Fruit fly (Drosophila melanogaster) whole organism, embryonic: ENCODE data around the gene nol.

Source experiments
- Asciz ChIP-seq: fragments of 200-800 bp; sonication (Bioruptor generic); optimal IDR thresholded peaks from 2 replicates; lab custom pipeline; 2017; ENCODE audit warnings: missing biosample characterization, mild to moderate bottlenecking, missing genetic modification characterization, missing genetic modification reagents
- B-H1 ChIP-seq: fragments of 200-800 bp; sonication (Bioruptor generic); IDR thresholded peaks from 3 replicates; pipeline ENCODE4 v1.3.6; 2022; ENCODE audit warnings: missing biosample characterization, missing genetic modification characterization
- CG11247 ChIP-seq: fragments of 200-800 bp; sonication (Bioruptor generic); IDR thresholded peaks from 2 replicates; pipeline ENCODE4 v1.3.6; 2022; ENCODE audit warnings: missing biosample characterization, missing genetic modification characterization
- CG11456 ChIP-seq: fragments of 200-800 bp; sonication (Bioruptor generic); IDR thresholded peaks from 3 replicates; pipeline ENCODE4 v1.3.6; 2022; ENCODE audit warnings: missing biosample characterization, missing genetic modification characterization
- CG12942 ChIP-seq: fragments of 200-800 bp; sonication (Bioruptor generic); optimal IDR thresholded peaks from 3 replicates; lab custom pipeline; 2016; ENCODE audit warnings: missing biosample characterization, missing genetic modification characterization
- CG14014 ChIP-seq: fragments of 200-800 bp; sonication (Bioruptor generic); IDR thresholded peaks from 2 replicates; pipeline ENCODE4 v1.3.6; 2022; ENCODE audit warnings: missing biosample characterization, missing genetic modification characterization
- CG14441 ChIP-seq: fragments of 200-800 bp; sonication (Bioruptor generic); IDR thresholded peaks from 2 replicates; pipeline ENCODE4 v1.3.6; 2022; ENCODE audit warnings: missing biosample characterization, missing genetic modification characterization
- CG14667 ChIP-seq: fragments of 200-800 bp; sonication (Bioruptor generic); IDR thresholded peaks from 2 replicates; pipeline ENCODE4 v1.3.6; 2022; ENCODE audit warnings: missing biosample characterization, missing genetic modification characterization
- CG1529 ChIP-seq: fragments of 200-800 bp; sonication (Bioruptor generic); optimal IDR thresholded peaks from 3 replicates; lab custom pipeline; 2018; ENCODE audit warnings: missing biosample characterization, missing genetic modification characterization
- CG16813 ChIP-seq: fragments of 200-800 bp; sonication (Bioruptor generic); IDR thresholded peaks from 3 replicates; pipeline ENCODE4 v1.3.6; 2022; ENCODE audit warnings: missing biosample characterization, missing genetic modification characterization; ENCODE audit not compliant: partially characterized antibody
- CG17612 ChIP-seq: fragments of 200-800 bp; sonication (Bioruptor generic); IDR thresholded peaks from 2 replicates; pipeline ENCODE4 v1.3.6; 2022; ENCODE audit warnings: missing biosample characterization, missing genetic modification characterization
- CG31388 ChIP-seq: fragments of 200-800 bp; sonication (Bioruptor generic); optimal IDR thresholded peaks from 2 replicates; lab custom pipeline; 2016; ENCODE audit warnings: missing biosample characterization, missing genetic modification characterization
- CG31441 ChIP-seq: fragments of 200-800 bp; sonication (Bioruptor generic); IDR thresholded peaks from 2 replicates; pipeline ENCODE4 v1.3.6; 2022; ENCODE audit warnings: missing biosample characterization, missing genetic modification characterization
- CG34376 ChIP-seq: fragments of 200-800 bp; sonication (Bioruptor generic); optimal IDR thresholded peaks from 2 replicates; lab custom pipeline; 2018; ENCODE audit warnings: missing biosample characterization, mild to moderate bottlenecking, missing genetic modification characterization
- CG3995 ChIP-seq: fragments of 200-800 bp; sonication (Bioruptor generic); optimal IDR thresholded peaks from 3 replicates; lab custom pipeline; 2016; ENCODE audit warnings: missing biosample characterization, missing genetic modification characterization
- CG4404 ChIP-seq: fragments of 200-800 bp; sonication (Bioruptor generic); IDR thresholded peaks from 2 replicates; pipeline ENCODE4 v1.3.6; 2022; ENCODE audit warnings: missing biosample characterization, missing genetic modification characterization
- CG8290 ChIP-seq, 3 experiments: fragments of 200-800 bp; sonication (Bioruptor generic); optimal IDR thresholded peaks; 2 replicates each; lab custom pipeline; 2016 to 2019; ENCODE audit warnings: missing biosample characterization in 3 of 3, missing genetic modification characterization in 3 of 3, mild to moderate bottlenecking in 2 of 3, moderate library complexity in 1 of 3
- Chrac-16 ChIP-seq: fragments of 200-800 bp; sonication (Bioruptor generic); optimal IDR thresholded peaks from 3 replicates; lab custom pipeline; 2016; ENCODE audit warnings: missing biosample characterization, missing genetic modification characterization
- Dek ChIP-seq: fragments of 200-800 bp; sonication (Bioruptor generic); optimal IDR thresholded peaks from 3 replicates; lab custom pipeline; 2019; ENCODE audit warnings: missing biosample characterization, mild to moderate bottlenecking, missing genetic modification characterization, moderate library complexity
- Eip74EF ChIP-seq, 2 experiments: fragments of 200-800 bp in 1 of 2; fragments of >200 bp in 1 of 2; sonication (Bioruptor generic) in 1 of 2; optimal IDR thresholded peaks; 2 replicates each; lab custom pipeline; 2017 to 2019; ENCODE audit warnings: missing biosample characterization in 2 of 2, missing genetic modification characterization in 2 of 2, mild to moderate bottlenecking in 1 of 2, moderate library complexity in 1 of 2
- Gug ChIP-seq: fragments of 200-800 bp; sonication (Bioruptor generic); IDR thresholded peaks from 4 replicates; pipeline ENCODE4 v1.3.6; 2022; ENCODE audit warnings: missing biosample characterization, missing genetic modification characterization
- Max ChIP-seq: fragments of 200-800 bp; sonication (Bioruptor generic); optimal IDR thresholded peaks from 2 replicates; lab custom pipeline; 2016; ENCODE audit warnings: missing biosample characterization, mild to moderate bottlenecking, missing genetic modification characterization
- NFAT ChIP-seq: fragments of 200-800 bp; sonication (Bioruptor generic); IDR thresholded peaks from 2 replicates; pipeline ENCODE4 v1.3.6; 2022; ENCODE audit warnings: missing biosample characterization, missing genetic modification characterization
- NK7.1 ChIP-seq: fragments of 200-800 bp; sonication (Bioruptor generic); optimal IDR thresholded peaks from 3 replicates; lab custom pipeline; 2016; ENCODE audit warnings: missing biosample characterization, missing genetic modification characterization
- TFAM ChIP-seq: fragments of 200-800 bp; sonication (Bioruptor generic); optimal IDR thresholded peaks from 2 replicates; lab custom pipeline; 2017; ENCODE audit warnings: missing biosample characterization, missing genetic modification characterization, inconsistent platforms
- Trl ChIP-seq, 3 experiments: fragments of >200 bp in 2 of 3; fragments of 200-800 bp in 1 of 3; sonication (Bioruptor generic) in 1 of 3; optimal IDR thresholded peaks; 2 replicates in 1 of 3; 3 replicates in 2 of 3; lab custom pipeline; 2016 to 2017; ENCODE audit warnings: missing biosample characterization in 1 of 3, missing genetic modification characterization in 1 of 3
- ab ChIP-seq: fragments of 200-800 bp; sonication (Bioruptor generic); optimal IDR thresholded peaks from 2 replicates; lab custom pipeline; 2016; ENCODE audit warnings: missing biosample characterization, missing genetic modification characterization
- btn ChIP-seq: fragments of 200-800 bp; sonication (Bioruptor generic); optimal IDR thresholded peaks from 2 replicates; lab custom pipeline; 2016; ENCODE audit warnings: missing biosample characterization, missing genetic modification characterization
- caup ChIP-seq: fragments of 200-800 bp; sonication (Bioruptor generic); optimal IDR thresholded peaks from 3 replicates; lab custom pipeline; 2017; ENCODE audit warnings: missing biosample characterization, mild to moderate bottlenecking, missing genetic modification characterization, moderate library complexity; ENCODE audit not compliant: severe bottlenecking
- cwo ChIP-seq: fragments of 200-800 bp; sonication (Bioruptor generic); optimal IDR thresholded peaks from 3 replicates; lab custom pipeline; 2017; ENCODE audit warnings: missing biosample characterization, missing genetic modification characterization, mild to moderate bottlenecking, moderate library complexity, missing genetic modification reagents
- esg ChIP-seq: fragments of 200-800 bp; sonication (Bioruptor generic); conservative IDR thresholded peaks from 2 replicates; pipeline ENCODE4 v1.3.6; 2022; ENCODE audit warnings: missing biosample characterization, missing genetic modification characterization
- fd3F ChIP-seq: fragments of 200-800 bp; sonication (Bioruptor generic); optimal IDR thresholded peaks from 2 replicates; lab custom pipeline; 2018; ENCODE audit warnings: missing biosample characterization, mild to moderate bottlenecking, missing genetic modification characterization, moderate library complexity
- gfzf ChIP-seq: fragments of 200-800 bp; sonication (Bioruptor generic); optimal IDR thresholded peaks from 2 replicates; lab custom pipeline; 2016; ENCODE audit warnings: missing biosample characterization, mild to moderate bottlenecking, missing genetic modification characterization, moderate library complexity
- gsb-n ChIP-seq: fragments of 200-800 bp; sonication (Bioruptor generic); optimal IDR thresholded peaks from 3 replicates; lab custom pipeline; 2018; ENCODE audit warnings: missing biosample characterization, mild to moderate bottlenecking, missing genetic modification characterization
- hth ChIP-seq: fragments of >200 bp; optimal IDR thresholded peaks from 2 replicates; lab custom pipeline; 2017; ENCODE audit warnings: inconsistent platforms
- ind ChIP-seq: fragments of 200-800 bp; sonication (Bioruptor generic); optimal IDR thresholded peaks from 3 replicates; lab custom pipeline; 2016; ENCODE audit warnings: missing biosample characterization, missing genetic modification characterization
- jigr1 ChIP-seq: fragments of 200-800 bp; sonication (Bioruptor generic); IDR thresholded peaks from 3 replicates; pipeline ENCODE4 v1.3.6; 2022; ENCODE audit warnings: missing biosample characterization, missing genetic modification characterization
- jumu ChIP-seq: fragments of 200-800 bp; sonication (Bioruptor generic); optimal IDR thresholded peaks from 3 replicates; lab custom pipeline; 2016; ENCODE audit warnings: missing biosample characterization, missing genetic modification characterization
- mam ChIP-seq: fragments of 200-800 bp; sonication (Bioruptor generic); optimal IDR thresholded peaks from 3 replicates; lab custom pipeline; 2016; ENCODE audit warnings: missing biosample characterization, missing genetic modification characterization
- nerfin-2 ChIP-seq: fragments of 200-800 bp; sonication (Bioruptor generic); IDR thresholded peaks from 2 replicates; pipeline ENCODE4 v1.3.6; 2022; ENCODE audit warnings: missing biosample characterization, missing genetic modification characterization; ENCODE audit not compliant: partially characterized antibody
- org-1 ChIP-seq: fragments of 200-800 bp; sonication (Bioruptor generic); optimal IDR thresholded peaks from 2 replicates; lab custom pipeline; 2017; ENCODE audit warnings: missing biosample characterization, missing genetic modification characterization
- pros ChIP-seq: fragments of 200-800 bp; sonication (Bioruptor generic); optimal IDR thresholded peaks from 3 replicates; lab custom pipeline; 2019; ENCODE audit warnings: missing biosample characterization, mild to moderate bottlenecking, missing genetic modification characterization, moderate library complexity
- ro ChIP-seq: fragments of 200-800 bp; sonication (Bioruptor generic); IDR thresholded peaks from 2 replicates; pipeline ENCODE4 v1.3.6; 2022; ENCODE audit warnings: missing biosample characterization, missing genetic modification characterization
- salm ChIP-seq: fragments of 200-800 bp; sonication (Bioruptor generic); optimal IDR thresholded peaks from 2 replicates; lab custom pipeline; 2018; ENCODE audit warnings: missing biosample characterization, mild to moderate bottlenecking, missing genetic modification characterization
- stc ChIP-seq: fragments of 200-800 bp; sonication (Bioruptor generic); IDR thresholded peaks from 2 replicates; pipeline ENCODE4 v1.3.6; 2022; ENCODE audit warnings: missing biosample characterization, missing genetic modification characterization
- sug ChIP-seq: fragments of 200-800 bp; optimal IDR thresholded peaks from 2 replicates; lab custom pipeline; 2019; ENCODE audit warnings: missing biosample characterization, mild to moderate bottlenecking, missing genetic modification characterization, moderate library complexity
- ttk ChIP-seq: fragments of 200-800 bp; sonication (Bioruptor generic); IDR thresholded peaks from 2 replicates; pipeline ENCODE4 v2.1.2; 2022; ENCODE audit warnings: missing biosample characterization, missing genetic modification characterization
- vfl ChIP-seq: fragments of 200-800 bp; sonication (Bioruptor generic); optimal IDR thresholded peaks from 2 replicates; lab custom pipeline; 2016; ENCODE audit warnings: missing biosample characterization, missing genetic modification characterization
- wor ChIP-seq: fragments of 200-800 bp; sonication (Bioruptor generic); IDR thresholded peaks from 2 replicates; pipeline ENCODE4 v1.3.6; 2022; ENCODE audit warnings: missing biosample characterization, missing genetic modification characterization

The nol gene

dm6 chr3L:11091943-11092609 lies 38.6 kb upstream of the nol start (continued):
- TF ChIP-seq CG1529 (GFP tag; lab: Kevin White, UChicago) (peak; percentile 3), CG16813 (GFP tag; lab: Robert Waterston, UW) (0 out of 3 replicates have a peak, but pooled peaks have one; percentile 30), Trl (optimal IDR thresholded peaks at IDR 0.05; lab: Kevin White, UChicago) (no peak), Trl (GFP tag; optimal IDR thresholded peaks at IDR 0.05; lab: Kevin White, UChicago) (peak; percentile 68), ttk (GFP tag; lab: Robert Waterston, UW) (no peak), stc (0 out of 2 replicates have a peak, but pooled peaks have one; percentile 9), ab (GFP tag; lab: Kevin White, UChicago) (no peak), ind (GFP tag; lab: Kevin White, UChicago) (peak; percentile 44), B-H1 (GFP tag; lab: Robert Waterston, UW) (no peak), caup (peak; percentile 63), mam (GFP tag; lab: Kevin White, UChicago) (peak; percentile 64), ro (GFP tag; lab: Robert Waterston, UW) (no peak), CG4404 (0 out of 2 replicates have a peak, but pooled peaks have one; percentile 24), btn (GFP tag; lab: Kevin White, UChicago) (peak; percentile 45), CG8290 (GFP tag; optimal IDR thresholded peaks at IDR 0.05; lab: Kevin White, UChicago) (peak; percentile 80), CG8290 (tag; optimal IDR thresholded peaks at IDR 0.05; lab: Kevin White, UChicago) (peak; percentile 55 to 78), CG12942 (GFP tag; lab: Kevin White, UChicago) (peak; percentile 39), CG14014 (GFP tag; lab: Robert Waterston, UW) (0 out of 2 replicates have a peak, but pooled peaks have one; percentile 8), CG34376 (GFP tag; lab: Kevin White, UChicago) (no peak), cwo (GFP tag; lab: Kevin White, UChicago) (peak; percentile 54), CG11456 (peak; percentile 67; the same call in 2 of the 3 replicates), NK7.1 (GFP tag; lab: Kevin White, UChicago) (no peak), esg (no peak), TFAM (no peak), CG14441 (GFP tag; lab: Robert Waterston, UW) (peak; percentile 7; the same call in 1 of the 2 replicates), sug (peak; percentile 11), vfl (GFP tag; lab: Kevin White, UChicago) (peak; percentile 22), jigr1 (no peak), CG31441 (GFP tag; lab: Robert Waterston, UW) (no peak), org-1 (no peak), CG17612 (GFP tag; lab: Robert Waterston, UW) (no peak), CG14667 (GFP tag; lab: Robert Waterston, UW) (no peak), Gug (GFP tag; lab: Robert Waterston, UW) (peak; percentile 44; the same call in 2 of the 4 replicates), CG31388 (no peak), gsb-n (tag; lab: Kevin White, UChicago) (peak; percentile 19), Dek (tag; lab: Kevin White, UChicago) (peak; percentile 2), CG11247 (peak; percentile 68), gfzf (GFP tag; lab: Kevin White, UChicago) (peak; percentile 21), NFAT (GFP tag; lab: Robert Waterston, UW) (no peak; the same call in 1 of the 2 replicates), pros (no peak), CG3995 (peak; percentile 28), Asciz (peak; percentile 14), Chrac-16 (peak; percentile 30), Eip74EF (GFP tag; optimal IDR thresholded peaks at IDR 0.05; lab: Kevin White, UChicago) (no peak), jumu (peak; percentile 78), salm (no peak), nerfin-2 (GFP tag; lab: Robert Waterston, UW) (no peak), wor (GFP tag; lab: Robert Waterston, UW) (no peak), Max (peak; percentile 7), hth (lab: Kevin White, UChicago) (no peak), fd3F (GFP tag; lab: Kevin White, UChicago) (no peak)
